Worm (Caenorhabditis elegans) whole organism, L2 larva: ENCODE measurements around the gene K08D8.1.

Experiments used
- F13H6.1 ChIP-seq: sonication (generic microtip); optimal IDR thresholded peaks from 2 replicates; lab custom pipeline; 2016; ENCODE audit warnings: missing genetic modification characterization, missing compliant biosample characterization
- alr-1 ChIP-seq: fragments of 150-350 bp; optimal IDR thresholded peaks from 2 replicates; lab custom pipeline; 2014; ENCODE audit warnings: missing biosample characterization, missing genetic modification characterization
- ama-1 ChIP-seq: fragments of 150-350 bp; optimal IDR thresholded peaks from 2 replicates; lab custom pipeline; 2018; ENCODE audit warnings: inconsistent platforms
- ceh-16 ChIP-seq: fragments of 150-350 bp; optimal IDR thresholded peaks from 2 replicates; lab custom pipeline; 2014; ENCODE audit warnings: missing biosample characterization, missing genetic modification characterization
- dmd-4 ChIP-seq: sonication (generic microtip); optimal IDR thresholded peaks from 2 replicates; lab custom pipeline; 2017; ENCODE audit warnings: missing biosample characterization, missing genetic modification characterization
- elt-3 ChIP-seq: sonication (generic microtip); optimal IDR thresholded peaks from 2 replicates; lab custom pipeline; 2017; ENCODE audit warnings: missing biosample characterization, missing genetic modification characterization
- nhr-10 ChIP-seq: sonication (generic microtip); optimal IDR thresholded peaks from 2 replicates; lab custom pipeline; 2017; ENCODE audit warnings: missing biosample characterization, missing genetic modification characterization
- nhr-237 ChIP-seq: fragments of 150-350 bp; optimal IDR thresholded peaks from 2 replicates; lab custom pipeline; 2014; ENCODE audit warnings: missing biosample characterization, missing genetic modification characterization
- nhr-25 ChIP-seq: fragments of 150-350 bp; sonication (generic microtip); optimal IDR thresholded peaks from 3 replicates; lab custom pipeline; 2014; ENCODE audit warnings: missing biosample characterization, missing genetic modification characterization
- snpc-4 ChIP-seq: fragments of 150-350 bp; optimal IDR thresholded peaks from 2 replicates; lab custom pipeline; 2014; ENCODE audit warnings: missing biosample characterization, missing genetic modification characterization
- unc-39 ChIP-seq: fragments of 150-350 bp; optimal IDR thresholded peaks from 2 replicates; lab custom pipeline; 2014; ENCODE audit warnings: missing biosample characterization, missing genetic modification characterization

DNA sequence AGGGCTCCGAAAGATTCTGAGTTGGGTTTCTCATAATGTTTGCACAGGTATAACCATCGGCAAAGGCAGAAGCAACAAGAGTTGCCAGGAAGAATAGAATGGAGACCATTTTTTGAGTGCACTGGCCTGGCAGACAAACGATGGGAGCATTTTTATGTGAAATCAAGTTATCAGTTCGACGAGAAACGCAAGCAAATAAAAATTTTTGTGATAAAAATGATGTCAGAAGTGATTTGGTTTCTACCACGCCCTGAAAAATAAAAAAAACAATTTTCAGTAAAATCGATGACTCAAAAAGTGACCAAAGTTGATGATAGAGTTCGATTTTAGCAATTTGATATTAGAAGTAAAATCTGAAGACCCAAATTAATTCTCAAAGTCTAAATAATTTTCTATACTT lies 17.6 kb downstream of the K08D8.1 start, which contains the start of gene K08D8.4:
- TF ChIP-seq elt-3 = no peak
- no peak for TF ChIP-seq snpc-4 (tag; lab: Kevin White, UChicago)
- no peak for TF ChIP-seq unc-39
- no peak for TF ChIP-seq alr-1 (tag; lab: Kevin White, UChicago)
- no peak for TF ChIP-seq ama-1 (lab: Kevin White, UChicago)
- TF ChIP-seq ceh-16 (tag; lab: Kevin White, UChicago) = no peak
- TF ChIP-seq nhr-237 (tag; lab: Kevin White, UChicago) = no peak
- TF ChIP-seq nhr-25 = no peak
- TF ChIP-seq dmd-4 (tag; lab: Kevin White, UChicago) = no peak
- TF ChIP-seq F13H6.1 (tag; lab: Kevin White, UChicago) = no peak
- no peak for TF ChIP-seq nhr-10 (tag; lab: Kevin White, UChicago)
